Fruit fly (Drosophila melanogaster) whole organism, wandering third instar larva: ENCODE data around the gene CG17078.

ENCODE experiments used
- OdsH ChIP-seq: fragments of 200-800 bp; sonication (Bioruptor generic); optimal IDR thresholded peaks from 2 replicates; lab custom pipeline; 2016; ENCODE audit warnings: missing biosample characterization, mild to moderate bottlenecking, missing genetic modification characterization
- Vsx2 ChIP-seq: fragments of 200-300, 225-300 bp; sonication (Bioruptor generic); optimal IDR thresholded peaks from 2 replicates; lab custom pipeline; 2018; ENCODE audit warnings: missing biosample characterization, missing genetic modification characterization; ENCODE audit not compliant: partially characterized antibody
- brk ChIP-seq: fragments of 200-800 bp; sonication (Bioruptor generic); optimal IDR thresholded peaks from 2 replicates; lab custom pipeline; 2016; ENCODE audit warnings: missing biosample characterization, mild to moderate bottlenecking, missing genetic modification characterization
- foxo ChIP-seq, 2 experiments: fragments of 200-800 bp; sonication (Bioruptor generic); optimal IDR thresholded peaks; 2 replicates in 1 of 2; 3 replicates in 1 of 2; lab custom pipeline; 2016 to 2017; ENCODE audit warnings: missing biosample characterization in 2 of 2, missing genetic modification characterization in 2 of 2
- fru ChIP-seq: fragments of 200-800 bp; sonication (Bioruptor generic); optimal IDR thresholded peaks from 3 replicates; lab custom pipeline; 2016; ENCODE audit warnings: missing biosample characterization, mild to moderate bottlenecking, missing genetic modification characterization
- h ChIP-seq: fragments of 200-800 bp; sonication (Bioruptor generic); optimal IDR thresholded peaks from 3 replicates; lab custom pipeline; 2016; ENCODE audit warnings: missing biosample characterization, mild to moderate bottlenecking, missing genetic modification characterization
- jim ChIP-seq: fragments of 175-275, 200-325 bp; sonication (Bioruptor generic); optimal IDR thresholded peaks from 2 replicates; lab custom pipeline; 2016; ENCODE audit warnings: missing biosample characterization, mild to moderate bottlenecking, missing genetic modification characterization
- psq ChIP-seq: fragments of 200-800 bp; sonication (Bioruptor generic); optimal IDR thresholded peaks from 3 replicates; lab custom pipeline; 2017; ENCODE audit warnings: missing biosample characterization, mild to moderate bottlenecking, missing genetic modification characterization, moderate library complexity
- sv ChIP-seq: fragments of 200-800 bp; sonication (Bioruptor generic); optimal IDR thresholded peaks from 3 replicates; lab custom pipeline; 2016; ENCODE audit warnings: missing biosample characterization, missing genetic modification characterization
- usp ChIP-seq: fragments of >200 bp; optimal IDR thresholded peaks from 2 replicates; lab custom pipeline; 2017; ENCODE audit warnings: missing biosample characterization, missing genetic modification characterization

dm6 chr2L:319159-319558, 41.1 kb upstream of the CG17078 start, which contains the start of gene CG11912:
- TF ChIP-seq OdsH (GFP tag; lab: Kevin White, UChicago): no peak
- no peak for TF ChIP-seq h (GFP tag; lab: Kevin White, UChicago)
- no peak for TF ChIP-seq sv (GFP tag; lab: Kevin White, UChicago)
- no peak for TF ChIP-seq fru (GFP tag; lab: Kevin White, UChicago)
- TF ChIP-seq usp: no peak
- no peak for TF ChIP-seq psq (GFP tag; lab: Kevin White, UChicago)
- TF ChIP-seq brk (GFP tag; lab: Kevin White, UChicago): no peak
- TF ChIP-seq jim (GFP tag; lab: Kevin White, UChicago): no peak
- no peak for TF ChIP-seq Vsx2 (GFP tag; lab: Kevin White, UChicago)
- no peak for TF ChIP-seq foxo (GFP tag; optimal IDR thresholded peaks at IDR 0.05; lab: Kevin White, UChicago)
